Worm (Caenorhabditis elegans): ENCODE results near the gene srw-143.

ce11 chrV:2987407-2987806 is 46.1 kb upstream of the srw-143 start, which contains the start of gene srh-85:
- TF ChIP-seq F57A8.1 (GFP tag; optimal IDR thresholded peaks at IDR 0.05) (no peak), lsy-27 (tag; optimal IDR thresholded peaks at IDR 0.05; ENCODE audit: borderline replicate concordance, insufficient read depth) (no peak), efl-1 (GFP tag; optimal IDR thresholded peaks at IDR 0.05) (no peak), mxl-1 (tag; optimal IDR thresholded peaks at IDR 0.05) (no peak), tbp1 (GFP tag; optimal IDR thresholded peaks at IDR 0.05) (no peak), snpc-1.1 (tag; optimal IDR thresholded peaks at IDR 0.05; ENCODE audit: insufficient read depth) (no peak), F10E7.11 (tag; optimal IDR thresholded peaks at IDR 0.05) (no peak), ztf-22 (GFP tag; optimal IDR thresholded peaks at IDR 0.05) (no peak), B0019.2 (GFP tag; conservative IDR thresholded peaks at IDR 0.05) (no peak)

All from whole organism, young adult.